Worm (Caenorhabditis elegans) whole organism, dauer: ENCODE results near the gene ZK669.2.

ENCODE experiments used
- unc-62 ChIP-seq: sonication (generic microtip); optimal IDR thresholded peaks from 2 replicates; lab custom pipeline; 2017; ENCODE audit warnings: missing biosample characterization, missing genetic modification reagents, missing genetic modification characterization

The ZK669.2 gene

DNA sequence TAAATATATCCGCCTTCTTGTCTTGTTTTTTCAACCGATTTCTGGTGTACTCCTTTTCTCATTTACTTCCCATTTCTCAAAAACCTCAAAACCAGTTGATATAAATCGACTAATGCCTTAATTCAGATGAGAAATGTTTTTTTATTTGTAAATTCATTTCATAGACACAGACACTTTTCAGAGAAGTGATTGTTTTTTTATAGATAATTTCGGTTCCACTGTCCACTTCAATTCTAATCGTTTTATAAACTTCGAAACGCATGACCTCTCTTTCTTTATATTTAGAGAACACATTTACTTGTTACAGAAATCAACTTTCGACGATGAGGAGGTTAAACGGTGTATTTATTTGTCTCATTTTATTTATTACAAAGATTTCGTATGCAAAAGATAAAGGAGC is 2.9 kb upstream of the ZK669.2 start, which contains the start of gene ZK669.3:
TSS of gene ZK669.3 (plus strand) at position 301 of the 400 bp plus-strand sequence.
- TF ChIP-seq unc-62: no peak

DNA sequence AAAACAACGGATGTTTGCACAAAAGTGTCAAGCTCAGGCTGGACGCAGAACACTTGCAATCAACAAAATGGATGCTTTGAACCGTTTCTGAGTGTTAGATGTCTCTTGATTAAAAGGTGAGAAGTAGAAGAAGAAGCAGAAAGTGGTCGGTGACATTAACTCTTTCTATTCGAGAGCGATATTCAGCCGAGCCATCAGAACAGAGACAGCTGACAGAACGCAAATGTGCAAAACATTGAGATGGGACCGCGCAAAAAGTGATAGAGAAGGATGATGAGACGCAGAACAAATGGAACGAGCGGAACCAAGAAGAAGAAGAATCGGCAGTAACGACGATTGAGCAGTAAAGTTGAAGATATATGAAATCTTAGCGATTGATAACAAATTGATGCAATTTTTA is 2.4 kb downstream of the ZK669.2 start:
- no peak for TF ChIP-seq unc-62

DNA sequence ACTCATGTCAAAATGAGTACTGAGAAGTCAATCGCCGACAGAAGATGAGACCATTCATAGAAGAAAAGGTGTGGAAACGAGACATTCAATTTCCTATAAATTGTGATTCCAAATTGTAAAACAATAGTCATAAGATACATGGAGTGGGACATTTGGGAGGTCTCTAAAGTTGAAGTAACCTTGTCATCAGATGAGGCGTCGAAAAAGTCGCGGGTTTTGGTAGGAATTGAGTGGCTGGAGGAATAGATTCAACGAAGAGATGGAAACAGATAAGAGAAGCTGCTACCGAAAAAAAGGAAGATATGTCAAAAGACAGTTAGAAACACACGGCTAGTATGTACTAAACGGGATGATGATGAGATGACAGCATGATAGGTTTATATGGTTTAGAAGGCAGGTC is 7.3 kb downstream of the ZK669.2 start:
- TF ChIP-seq unc-62: no peak

DNA sequence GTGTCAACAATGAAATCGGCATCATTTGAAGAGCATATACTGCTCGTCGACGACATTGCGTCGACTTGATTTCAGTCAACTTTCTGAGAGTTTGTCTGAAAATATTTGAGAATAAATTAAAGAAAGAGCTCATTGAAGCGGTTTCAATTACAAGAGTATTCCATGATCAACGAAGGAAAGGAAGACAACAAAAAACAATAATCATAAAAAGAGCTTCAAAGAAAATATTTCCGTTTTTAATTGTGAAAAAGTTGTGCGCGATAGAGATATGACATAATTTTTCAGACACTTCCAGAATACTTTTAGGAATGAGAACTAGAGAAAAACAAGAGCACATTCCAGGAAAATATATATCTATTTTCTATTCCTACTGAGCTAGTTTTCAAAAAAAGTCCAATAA is 9.4 kb downstream of the ZK669.2 start, which contains the start of gene spv-1:
TSS of gene spv-1 (minus strand) at position 101 of the 400 bp plus-strand sequence.
- no peak for TF ChIP-seq unc-62

DNA sequence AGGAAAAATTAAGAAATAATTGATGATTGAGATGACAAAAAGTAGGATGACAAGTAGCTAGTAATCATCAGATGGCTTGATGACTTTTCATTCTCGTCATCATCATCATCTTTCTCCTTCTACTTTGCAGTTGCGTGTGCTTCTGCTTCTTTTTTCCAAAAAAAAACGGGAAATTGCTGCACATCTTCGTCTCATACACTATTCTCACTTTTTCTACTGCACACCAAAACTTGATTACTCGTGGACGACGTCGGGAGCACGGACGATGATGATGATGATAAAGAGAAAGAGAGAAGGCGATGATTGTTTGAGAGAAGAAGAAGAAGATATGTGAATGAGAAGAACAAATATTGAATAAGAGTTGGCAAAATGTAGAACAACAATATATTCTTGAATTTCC is 16.8 kb downstream of the ZK669.2 start:
- no peak for TF ChIP-seq unc-62

DNA sequence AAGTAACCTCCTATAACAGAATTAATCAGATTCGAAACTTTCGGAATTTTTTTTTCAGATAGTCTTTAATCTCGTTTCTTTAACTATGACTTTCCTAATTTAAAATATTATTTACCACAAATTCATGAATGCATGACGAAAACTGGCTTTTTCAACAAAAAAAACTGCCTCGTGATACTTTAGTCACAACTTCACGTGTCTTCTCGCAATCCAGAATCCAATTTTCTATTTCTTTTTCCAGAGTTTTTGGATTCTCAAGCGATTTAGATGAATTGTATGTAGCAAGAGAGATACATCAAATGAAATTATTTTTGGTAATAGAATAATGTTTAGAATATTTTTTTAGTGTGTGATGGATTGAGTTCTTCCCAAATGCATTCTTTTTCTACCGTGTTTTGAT is 17.8 kb downstream of the ZK669.2 start:
- TF ChIP-seq unc-62: no peak

DNA sequence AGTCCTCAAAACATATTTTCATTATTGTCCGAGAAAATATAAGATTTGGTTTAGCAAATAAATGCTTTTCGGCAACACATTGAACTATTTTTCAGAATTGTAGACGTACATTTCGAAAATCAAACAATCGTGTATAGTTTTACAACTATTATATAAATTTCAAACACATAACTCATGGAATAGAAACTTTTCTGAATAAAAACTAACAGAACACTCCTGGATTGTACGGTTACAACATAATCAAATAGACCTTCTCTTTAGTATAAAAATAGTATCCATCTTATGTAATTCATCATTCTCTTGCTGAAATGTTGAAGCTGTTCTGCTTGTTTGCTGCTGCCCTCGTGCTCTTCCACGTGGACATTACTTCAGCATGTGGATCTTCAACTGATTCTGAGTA is 27.0 kb downstream of the ZK669.2 start, which contains the start of gene ZK675.4:
TSS of gene ZK675.4 (plus strand) at position 301 of the 400 bp plus-strand sequence.
- no peak for TF ChIP-seq unc-62

DNA sequence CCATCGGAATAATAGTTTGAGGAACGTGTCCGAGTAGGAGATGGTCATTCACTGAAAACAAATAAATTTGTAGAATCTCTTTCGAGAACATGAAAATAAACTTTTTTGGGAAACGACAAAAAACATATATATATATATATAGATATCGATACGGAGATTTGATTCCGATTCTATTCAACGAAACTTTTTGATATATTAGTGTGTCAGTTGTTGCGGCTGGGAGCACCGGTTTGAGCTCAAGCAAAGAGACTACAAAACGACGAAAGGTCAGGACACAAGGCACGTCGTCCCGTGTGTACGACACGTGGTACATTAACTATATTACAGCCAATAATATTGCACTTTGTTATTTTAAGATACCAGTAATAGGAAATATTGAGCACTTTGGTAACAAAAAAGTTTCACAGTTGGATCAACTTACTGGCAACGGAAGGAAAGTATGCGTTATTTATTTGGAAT is 30.4 kb downstream of the ZK669.2 start, which contains the start of gene best-23:
TSS of gene best-23 (minus strand) at position 51 of the 459 bp plus-strand sequence.
- TF ChIP-seq unc-62: no peak

DNA sequence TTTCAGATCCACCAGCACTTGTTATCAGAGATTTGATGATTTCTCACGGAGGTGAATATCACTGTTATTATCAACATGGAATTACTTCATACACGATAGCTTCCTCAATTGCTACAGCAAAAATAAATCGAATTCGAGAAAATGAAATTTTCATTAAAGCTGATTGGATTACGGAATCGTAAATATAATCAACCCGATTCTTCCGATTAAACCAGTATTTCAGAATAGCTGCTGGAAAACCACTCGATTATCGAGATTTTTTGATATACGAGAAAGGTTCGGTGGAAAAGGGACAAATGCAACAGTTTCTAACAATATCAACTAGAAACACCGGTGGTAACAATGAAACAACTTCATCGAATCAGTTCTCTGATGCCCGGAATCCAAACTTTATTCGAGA is 36.0 kb downstream of the ZK669.2 start:
- TF ChIP-seq unc-62: no peak

DNA sequence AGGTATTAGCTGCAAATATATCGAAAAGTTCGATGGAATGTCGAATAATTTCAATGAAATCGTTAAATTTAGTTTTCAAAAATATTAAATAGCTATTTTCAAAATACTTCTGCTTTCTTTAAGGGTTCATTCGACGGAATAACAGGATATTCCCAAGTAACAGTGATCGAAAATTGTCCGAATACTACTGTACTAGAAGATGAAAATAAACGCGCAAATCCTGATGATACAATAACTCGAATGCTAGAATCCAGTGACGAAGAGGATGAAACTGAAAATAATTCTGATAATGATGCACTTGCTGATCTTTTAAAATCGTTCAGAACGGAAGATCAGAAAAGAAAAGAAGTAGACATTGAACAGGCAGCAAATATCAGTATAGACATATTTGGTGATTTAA is 37.2 kb downstream of the ZK669.2 start:
- TF ChIP-seq unc-62: no peak

DNA sequence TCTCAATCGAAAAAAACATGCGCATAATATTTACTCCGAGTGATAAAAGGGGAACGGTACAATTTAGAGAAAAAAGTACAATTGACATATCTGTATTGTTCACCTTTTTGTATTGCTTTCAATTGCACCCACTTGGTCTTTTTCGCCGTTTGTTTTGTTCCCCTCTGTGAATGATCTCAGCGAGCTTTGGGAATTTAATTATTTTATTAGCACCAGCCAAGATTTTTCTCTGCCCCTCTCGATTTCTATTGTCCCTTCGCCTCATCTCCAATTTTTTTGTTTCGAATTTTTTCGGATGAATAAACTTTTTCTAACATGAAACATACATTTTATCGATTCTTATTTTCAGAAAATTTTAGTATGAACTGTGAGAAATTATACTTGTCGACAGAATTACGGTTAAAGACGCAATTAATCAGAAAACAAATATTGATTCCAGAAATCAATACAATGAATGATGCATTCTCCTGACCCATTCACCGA is 37.7 kb downstream of the ZK669.2 start, which contains the start of gene rev-1:
TSS of gene rev-1 (plus strand) at position 433 of the 483 bp plus-strand sequence.
- TF ChIP-seq unc-62: no peak

DNA sequence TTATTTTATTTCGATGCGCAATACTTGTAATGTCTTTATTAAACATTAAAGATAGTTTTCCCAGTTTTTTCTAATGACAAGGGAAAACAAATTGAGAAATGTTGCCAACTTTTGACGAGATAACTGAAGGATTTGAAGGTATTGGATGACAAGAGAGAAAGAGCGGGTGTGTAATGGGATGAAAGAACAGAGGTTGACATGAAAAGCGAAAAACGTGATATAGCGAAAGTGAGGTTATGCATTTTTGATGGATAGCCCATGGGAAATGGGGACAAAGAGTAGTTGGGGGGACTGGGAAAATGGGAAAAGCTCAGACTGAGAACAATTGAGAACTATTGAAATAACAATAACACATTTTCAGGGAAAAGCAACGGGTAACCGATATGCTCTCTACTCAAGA is 42.8 kb downstream of the ZK669.2 start:
- no peak for TF ChIP-seq unc-62

DNA sequence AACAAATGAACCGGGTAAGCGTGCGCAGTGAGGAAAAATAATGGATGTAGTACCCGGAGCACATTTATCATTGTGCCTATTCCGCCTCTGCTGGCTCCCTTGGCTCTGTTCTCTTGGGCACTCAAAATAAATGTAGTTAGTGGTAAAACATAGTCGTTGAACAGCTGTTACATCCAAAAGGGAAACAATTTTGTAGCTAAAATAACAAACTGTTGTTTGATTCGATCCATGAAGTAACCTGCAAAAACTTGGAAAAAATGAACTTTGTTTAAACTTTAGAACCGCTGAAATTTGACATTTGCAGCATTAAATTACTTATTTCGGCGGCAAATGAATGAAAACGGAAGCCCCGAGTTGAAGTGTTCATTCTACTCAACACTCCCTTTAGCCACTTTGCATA is 44.3 kb downstream of the ZK669.2 start:
- no peak for TF ChIP-seq unc-62

DNA sequence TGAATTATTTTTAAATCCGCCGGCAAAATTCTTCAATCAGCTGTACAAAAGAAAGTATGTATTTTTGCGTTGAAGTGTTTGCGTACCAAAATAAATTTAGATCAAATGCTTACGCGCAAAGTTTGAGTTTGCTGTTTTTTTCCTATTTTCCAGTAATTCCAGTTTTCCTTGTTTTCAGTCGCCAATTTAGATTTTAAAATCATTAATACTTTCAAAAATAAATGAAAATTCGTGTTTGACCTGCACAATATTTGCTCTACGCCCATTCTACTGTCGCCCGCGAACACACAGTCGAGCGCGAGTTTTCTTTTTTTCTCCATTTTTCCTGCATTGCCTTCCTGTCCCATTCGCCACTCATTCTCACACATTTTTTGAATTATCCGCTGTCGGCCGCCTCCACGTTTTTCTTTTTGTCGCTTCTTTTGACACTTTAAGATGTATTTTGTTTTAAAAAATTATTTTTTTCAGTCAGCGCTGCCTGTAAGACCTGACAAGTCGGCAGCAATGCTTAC is 45.2 kb downstream of the ZK669.2 start, which contains the start of gene ptc-1:
TSS of gene ptc-1 (plus strand) at position 462 of the 512 bp plus-strand sequence.
- TF ChIP-seq unc-62: no peak

DNA sequence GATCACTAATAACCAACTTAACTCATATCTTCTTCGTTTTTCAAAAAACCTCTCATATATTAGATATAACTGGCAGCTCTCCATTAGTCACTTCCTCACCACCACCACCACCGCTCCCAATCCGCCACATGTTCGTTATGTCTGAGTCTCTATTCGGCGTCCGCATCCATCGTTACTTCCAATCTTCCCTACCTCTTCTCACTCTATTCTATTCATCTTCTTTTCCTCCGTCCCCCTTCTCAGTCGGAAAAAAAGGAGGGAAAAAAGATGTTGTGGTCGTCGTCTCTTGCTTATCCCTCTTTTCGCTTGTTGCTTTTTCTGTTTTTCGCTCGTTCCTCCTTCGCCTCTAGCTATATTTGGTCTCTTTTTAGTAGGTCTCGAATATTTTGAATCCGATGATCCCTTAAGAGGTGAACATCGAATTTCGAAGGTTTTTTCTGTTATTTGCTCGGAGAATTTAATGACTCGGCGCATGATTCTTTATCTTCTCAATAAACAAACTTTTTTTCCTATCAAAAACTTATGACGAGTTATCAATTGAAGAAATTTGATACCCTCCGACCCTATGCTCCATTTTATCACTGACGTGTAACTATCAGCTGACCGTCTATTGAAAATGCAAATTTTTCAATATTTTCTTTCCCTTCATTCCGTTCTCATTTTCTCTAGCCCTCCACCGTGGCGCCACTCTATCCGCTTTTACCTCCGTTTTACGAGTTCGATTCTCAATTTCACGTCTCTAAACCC is 45.9 kb downstream of the ZK669.2 start:
- TF ChIP-seq unc-62: no peak

DNA sequence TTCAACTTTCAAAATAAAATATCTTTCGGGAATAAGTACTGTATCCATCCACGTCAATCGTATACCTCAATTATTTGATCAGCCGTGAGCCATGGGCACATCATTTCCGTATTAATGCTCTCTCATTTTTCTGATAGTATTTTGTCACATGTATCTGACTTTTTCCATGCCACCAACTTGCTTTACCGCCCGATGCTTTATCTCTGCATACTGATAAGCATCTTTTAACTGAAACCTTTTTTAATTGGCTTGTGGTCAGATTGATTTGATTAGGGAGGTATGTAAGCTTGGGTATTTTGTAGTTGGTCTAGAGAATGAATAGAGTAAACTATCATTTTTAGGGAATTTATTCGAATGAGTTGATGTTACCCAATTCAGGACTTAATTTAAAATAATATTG is 48.7 kb downstream of the ZK669.2 start:
- no peak for TF ChIP-seq unc-62

DNA sequence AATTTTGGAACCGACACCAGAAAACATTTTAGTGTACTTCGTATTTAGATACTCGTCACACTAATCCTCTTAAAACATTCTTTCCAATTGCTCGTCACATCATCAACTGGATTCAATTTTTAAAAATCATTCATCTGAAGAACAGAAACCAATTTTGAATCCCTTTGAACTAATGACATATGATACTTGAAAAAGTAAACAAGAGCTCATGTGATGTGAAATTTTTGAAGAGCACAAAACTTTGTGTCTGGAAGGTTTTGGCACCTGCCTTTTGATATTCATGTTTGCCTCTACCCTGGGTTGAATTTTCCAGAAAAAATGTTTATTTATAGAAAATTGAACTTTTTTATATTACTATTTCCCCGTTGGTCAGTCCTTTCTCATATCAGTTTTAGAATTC is 49.2 kb downstream of the ZK669.2 start:
- TF ChIP-seq unc-62: no peak

DNA sequence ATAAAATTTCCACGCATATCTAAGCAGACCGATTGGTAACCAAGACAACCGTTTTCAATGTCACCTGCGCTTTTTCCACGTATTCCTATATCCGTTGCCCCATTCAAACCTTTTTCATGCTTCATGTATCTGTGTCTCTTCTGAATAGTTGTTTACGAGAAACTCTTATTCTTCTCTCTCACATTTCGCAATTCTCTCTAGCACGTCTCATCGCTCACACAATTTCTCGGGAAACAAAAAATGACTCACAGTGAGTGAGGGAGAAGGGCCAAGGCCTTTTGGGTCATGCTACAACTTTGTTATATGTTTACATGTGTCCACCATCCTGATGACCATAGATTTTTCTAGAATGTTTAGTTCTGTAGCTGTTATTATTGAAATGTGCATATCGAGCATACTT is 50.7 kb downstream of the ZK669.2 start:
- TF ChIP-seq unc-62: no peak
